Fruit fly (Drosophila melanogaster): ENCODE data around the gene CG31709.

The CG31709 gene

DNA sequence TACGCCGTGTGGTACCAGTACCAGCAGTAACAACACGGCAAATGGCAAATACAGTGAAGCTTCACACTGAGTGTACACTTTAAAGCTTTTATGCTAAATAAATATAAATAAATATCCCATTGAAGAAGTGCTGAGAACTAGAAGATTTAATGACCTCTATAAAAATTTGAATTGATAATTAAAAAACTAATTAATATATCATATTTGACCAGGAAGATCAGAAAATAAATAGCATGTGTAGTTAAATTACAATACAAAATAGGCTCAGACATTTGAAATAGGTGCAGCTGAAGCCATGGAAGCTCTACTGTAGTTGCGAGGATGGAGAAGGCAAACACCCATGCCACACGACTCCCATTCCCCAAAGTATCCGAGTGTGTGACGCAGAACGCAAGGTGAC, 14.9 kb downstream of the CG31709 start:
- TF ChIP-seq Six4 (GFP tag; optimal IDR thresholded peaks at IDR 0.05): no peak
- peak; percentile 59 for TF ChIP-seq Oli (tag; optimal IDR thresholded peaks at IDR 0.05)
- peak; percentile 32 for TF ChIP-seq CG18619 (GFP tag; optimal IDR thresholded peaks at IDR 0.05)
- TF ChIP-seq dpn (GFP tag; optimal IDR thresholded peaks at IDR 0.05): peak in 1 of 2 experiments; percentile 32
- TF ChIP-seq tap (tag; optimal IDR thresholded peaks at IDR 0.05): peak; percentile 26
- TF ChIP-seq dmrt99B (tag; optimal IDR thresholded peaks at IDR 0.05): peak; percentile 74
- peak; percentile 23 for TF ChIP-seq CG12104 (GFP tag; optimal IDR thresholded peaks at IDR 0.05)
- no peak for TF ChIP-seq CG13894 (tag; optimal IDR thresholded peaks at IDR 0.05)
- TF ChIP-seq Pdp1 (GFP tag; optimal IDR thresholded peaks at IDR 0.05): no peak
- TF ChIP-seq CG6689 (GFP tag; IDR thresholded peaks at IDR 0.05): 0 out of 2 replicates have a peak, but pooled peaks have one; percentile 11
- peak; percentile 71 for TF ChIP-seq CG7839 (tag; optimal IDR thresholded peaks at IDR 0.05)
- peak; percentile 68 for TF ChIP-seq Sox102F (GFP tag; optimal IDR thresholded peaks at IDR 0.05)
- peak; percentile 39; the same call in 1 of the 2 replicates for TF ChIP-seq seq (GFP tag; IDR thresholded peaks at IDR 0.05)
- TF ChIP-seq CG14014 (GFP tag; IDR thresholded peaks at IDR 0.05): no peak
- TF ChIP-seq Eip74EF (GFP tag; optimal IDR thresholded peaks at IDR 0.05): peak in 1 of 2 experiments; percentile 25
- no peak for TF ChIP-seq trem (tag; optimal IDR thresholded peaks at IDR 0.05)
- TF ChIP-seq h (optimal IDR thresholded peaks at IDR 0.05): no peak
- TF ChIP-seq tio (GFP tag; optimal IDR thresholded peaks at IDR 0.05): peak; percentile 16
- peak; percentile 8 for TF ChIP-seq az2 (GFP tag; optimal IDR thresholded peaks at IDR 0.05)
- TF ChIP-seq disco-r (GFP tag; optimal IDR thresholded peaks at IDR 0.05): no peak
- no peak for TF ChIP-seq NC2β (GFP tag; optimal IDR thresholded peaks at IDR 0.05)
- peak in 1 of 2 experiments; percentile 31 for TF ChIP-seq eve (GFP tag; optimal IDR thresholded peaks at IDR 0.05)
- peak; percentile 17 for TF ChIP-seq CG10979 (tag; optimal IDR thresholded peaks at IDR 0.05)
- TF ChIP-seq gem (tag; optimal IDR thresholded peaks at IDR 0.05): peak; percentile 75
- peak; percentile 0 for TF ChIP-seq caup (GFP tag; optimal IDR thresholded peaks at IDR 0.05; ENCODE audit: severe bottlenecking)
- peak; percentile 59 for TF ChIP-seq phol (tag; optimal IDR thresholded peaks at IDR 0.05)
- no peak for TF ChIP-seq sim (GFP tag; IDR thresholded peaks at IDR 0.05)
- no peak for TF ChIP-seq Trl (optimal IDR thresholded peaks at IDR 0.05)
- TF ChIP-seq Trl (GFP tag; optimal IDR thresholded peaks at IDR 0.05): no peak
- no peak for TF ChIP-seq Mrtf (GFP tag; IDR thresholded peaks at IDR 0.05)
- TF ChIP-seq hb (GFP tag; IDR thresholded peaks at IDR 0.05; ENCODE audit: partially characterized antibody): no peak
- TF ChIP-seq CG15514 (GFP tag; optimal IDR thresholded peaks at IDR 0.05): peak; percentile 16
- TF ChIP-seq Fer1 (GFP tag; optimal IDR thresholded peaks at IDR 0.05): peak; percentile 54
- TF ChIP-seq CG15011 (GFP tag; optimal IDR thresholded peaks at IDR 0.05): no peak
- TF ChIP-seq Sox100B (GFP tag; optimal IDR thresholded peaks at IDR 0.05): peak; percentile 37
- peak; percentile 40 for TF ChIP-seq CG17385 (GFP tag; optimal IDR thresholded peaks at IDR 0.05)
- peak; percentile 16 for TF ChIP-seq CG10543 (GFP tag; optimal IDR thresholded peaks at IDR 0.05)
- TF ChIP-seq bsh (GFP tag; optimal IDR thresholded peaks at IDR 0.05): peak; percentile 16 to 21
- TF ChIP-seq Hr51 (GFP tag; optimal IDR thresholded peaks at IDR 0.05): peak in 1 of 2 experiments; percentile 74
- no peak for TF ChIP-seq CG33557 (GFP tag; optimal IDR thresholded peaks at IDR 0.05)
- TF ChIP-seq CG8924 (tag; optimal IDR thresholded peaks at IDR 0.05): peak; percentile 51
- peak; percentile 23 for TF ChIP-seq scrt (GFP tag; optimal IDR thresholded peaks at IDR 0.05)
- peak; percentile 49; the same call in 1 of the 3 replicates for TF ChIP-seq CG11695 (GFP tag; IDR thresholded peaks at IDR 0.05)
- TF ChIP-seq Bdp1 (GFP tag; optimal IDR thresholded peaks at IDR 0.05): no peak
- peak; percentile 26 for TF ChIP-seq Nf-YC (tag; optimal IDR thresholded peaks at IDR 0.05)
- no peak for TF ChIP-seq tin (GFP tag; optimal IDR thresholded peaks at IDR 0.05)
- no peak for TF ChIP-seq psq (GFP tag; optimal IDR thresholded peaks at IDR 0.05)
- peak; percentile 40 for TF ChIP-seq D19A (tag; optimal IDR thresholded peaks at IDR 0.05)
- TF ChIP-seq Dek (tag; optimal IDR thresholded peaks at IDR 0.05): peak; percentile 46
- TF ChIP-seq B-H1 (GFP tag; IDR thresholded peaks at IDR 0.05): 0 out of 3 replicates have a peak, but pooled peaks have one; percentile 14

Measured in whole organism, embryonic.